Fruit fly (Drosophila melanogaster) whole organism, embryonic: Measurements from ENCODE around the gene eIF2alpha.

Experiments
- CG6175 ChIP-seq: fragments of 200-800 bp; sonication (Bioruptor generic); IDR thresholded peaks from 3 replicates; pipeline ENCODE4 v1.3.6; 2022; ENCODE audit warnings: missing biosample characterization, missing genetic modification characterization

The eIF2alpha gene

DNA sequence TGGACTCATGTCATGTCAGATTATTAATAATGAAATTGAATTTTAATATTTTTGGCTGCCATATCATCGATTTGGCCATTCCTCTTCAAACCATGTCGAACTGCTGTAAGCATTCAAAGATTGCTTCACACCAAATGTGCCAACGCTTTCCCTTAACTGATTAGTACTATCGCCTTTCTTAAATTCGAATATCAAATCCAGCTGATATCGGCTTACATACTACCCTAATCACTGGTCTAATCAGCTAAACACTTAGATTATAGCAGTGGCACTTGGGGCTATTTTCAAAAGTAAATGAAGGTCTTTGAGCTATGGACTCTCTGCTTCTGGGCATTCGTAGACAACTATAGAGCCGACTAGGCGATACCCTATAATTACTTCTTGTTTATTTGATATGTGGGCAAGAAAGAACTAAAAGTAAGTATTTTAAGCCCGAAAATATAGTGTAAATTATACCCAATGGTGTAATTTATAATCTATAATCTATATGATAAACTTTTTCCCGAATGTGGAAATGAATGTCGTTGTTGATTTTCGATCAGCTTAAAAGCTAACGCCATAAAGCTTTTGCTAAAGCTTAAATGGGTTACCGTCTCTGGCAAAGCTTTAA lies 42.9 kb downstream of the eIF2alpha start (continued):
- TF ChIP-seq CG6175 (GFP tag; lab: Robert Waterston, UW) = peak; percentile 13; the same call in 1 of the 3 replicates
